Fruit fly (Drosophila melanogaster) whole organism, prepupa: Measurements from ENCODE around the gene CG13810.
A peak's percentile ranks its signal among the peaks of the same experiment; 100 is the strongest.

Source experiments
- CG10669 ChIP-seq: fragments of 200-800 bp; sonication (Bioruptor generic); optimal IDR thresholded peaks from 3 replicates; lab custom pipeline; 2018; ENCODE audit warnings: missing biosample characterization, mild to moderate bottlenecking, missing genetic modification characterization, moderate library complexity
- CG11294 ChIP-seq: fragments of 200-800 bp; sonication (Bioruptor generic); IDR thresholded peaks from 2 replicates; pipeline ENCODE4 v1.3.6; 2022; ENCODE audit warnings: missing biosample characterization, missing genetic modification characterization
- CG11762 ChIP-seq: fragments of 200-800 bp; sonication (Bioruptor generic); optimal IDR thresholded peaks from 3 replicates; lab custom pipeline; 2016; ENCODE audit warnings: missing biosample characterization, missing genetic modification characterization; ENCODE audit not compliant: insufficient read depth
- CG11902 ChIP-seq: fragments of 200-800 bp; sonication (Bioruptor generic); optimal IDR thresholded peaks from 3 replicates; lab custom pipeline; 2016; ENCODE audit warnings: missing biosample characterization, missing genetic modification characterization
- CG15336 ChIP-seq: fragments of 200-800 bp; sonication (Bioruptor generic); IDR thresholded peaks from 2 replicates; pipeline ENCODE4 v1.3.6; 2022; ENCODE audit warnings: missing biosample characterization, missing genetic modification characterization
- CG1621 ChIP-seq: fragments of 200-800 bp; sonication (Bioruptor generic); optimal IDR thresholded peaks from 3 replicates; lab custom pipeline; 2018; ENCODE audit warnings: missing biosample characterization, mild to moderate bottlenecking, missing genetic modification characterization
- CG16779 ChIP-seq: fragments of 200-800 bp; sonication (Bioruptor generic); optimal IDR thresholded peaks from 3 replicates; lab custom pipeline; 2017; ENCODE audit warnings: missing biosample characterization, mild to moderate bottlenecking, missing genetic modification characterization
- CG3032 ChIP-seq: fragments of 200-800 bp; optimal IDR thresholded peaks from 2 replicates; lab custom pipeline; 2019; ENCODE audit warnings: missing biosample characterization, mild to moderate bottlenecking, missing genetic modification characterization, moderate library complexity
- CG31627 ChIP-seq: fragments of 200-800 bp; sonication (Bioruptor generic); optimal IDR thresholded peaks from 3 replicates; lab custom pipeline; 2016; ENCODE audit warnings: missing biosample characterization, missing genetic modification characterization
- CG3919 ChIP-seq: fragments of 200-800 bp; sonication (Bioruptor generic); optimal IDR thresholded peaks from 3 replicates; lab custom pipeline; 2016; ENCODE audit warnings: missing biosample characterization, missing genetic modification characterization
- CG6163 ChIP-seq: fragments of 200-800 bp; sonication (Bioruptor generic); IDR thresholded peaks from 3 replicates; pipeline ENCODE4 v1.3.6; 2022; ENCODE audit warnings: missing biosample characterization, missing genetic modification characterization
- CG6276 ChIP-seq: fragments of 200-800 bp; sonication (Bioruptor generic); optimal IDR thresholded peaks from 2 replicates; lab custom pipeline; 2017; ENCODE audit warnings: missing biosample characterization, mild to moderate bottlenecking, missing genetic modification characterization
- CG6808 ChIP-seq: fragments of 200-800 bp; sonication (Bioruptor generic); optimal IDR thresholded peaks from 3 replicates; lab custom pipeline; 2017; ENCODE audit warnings: missing biosample characterization, missing genetic modification characterization, mild to moderate bottlenecking, moderate library complexity, missing genetic modification reagents
- CG6854 ChIP-seq: fragments of 200-800 bp; sonication (Bioruptor generic); optimal IDR thresholded peaks from 2 replicates; lab custom pipeline; 2017; ENCODE audit warnings: missing biosample characterization, mild to moderate bottlenecking, missing genetic modification characterization
- CG7368 ChIP-seq: fragments of 200-800 bp; sonication (Bioruptor generic); optimal IDR thresholded peaks from 3 replicates; lab custom pipeline; 2016; ENCODE audit warnings: missing biosample characterization, missing genetic modification characterization
- CG8119 ChIP-seq: fragments of 200-800 bp; sonication (Bioruptor generic); IDR thresholded peaks from 3 replicates; pipeline ENCODE4 v1.3.6; 2022; ENCODE audit warnings: missing biosample characterization, missing genetic modification characterization
- CG8319 ChIP-seq: fragments of 200-800 bp; sonication (Bioruptor generic); optimal IDR thresholded peaks from 3 replicates; lab custom pipeline; 2016; ENCODE audit warnings: missing biosample characterization, missing genetic modification characterization
- CG8632 ChIP-seq: fragments of 200-800 bp; sonication (Bioruptor generic); optimal IDR thresholded peaks from 3 replicates; lab custom pipeline; 2016; ENCODE audit warnings: missing biosample characterization, missing genetic modification characterization
- Eip75B ChIP-seq: fragments of 200-800 bp; sonication (Bioruptor generic); optimal IDR thresholded peaks from 3 replicates; lab custom pipeline; 2016; ENCODE audit warnings: missing biosample characterization, missing genetic modification characterization
- Eip78C ChIP-seq: fragments of 200-800 bp; sonication (Bioruptor generic); peaks from one replicate; lab custom pipeline; 2016; ENCODE audit warnings: missing biosample characterization, missing genetic modification characterization
- Eip93F ChIP-seq: fragments of 200-800 bp; sonication (Bioruptor generic); optimal IDR thresholded peaks from 2 replicates; lab custom pipeline; 2016; ENCODE audit warnings: missing biosample characterization, mild to moderate bottlenecking, missing genetic modification characterization
- Ets21C ChIP-seq: fragments of 200-800 bp; sonication (Bioruptor generic); optimal IDR thresholded peaks from 3 replicates; lab custom pipeline; 2016; ENCODE audit warnings: missing biosample characterization, missing genetic modification characterization
- Ets96B ChIP-seq: fragments of 200-800 bp; optimal IDR thresholded peaks from 2 replicates; lab custom pipeline; 2019; ENCODE audit warnings: missing biosample characterization, mild to moderate bottlenecking, missing genetic modification characterization, moderate library complexity
- Gug ChIP-seq: fragments of 200-800 bp; sonication (Bioruptor generic); IDR thresholded peaks from 2 replicates; pipeline ENCODE4 v1.3.6; 2022; ENCODE audit warnings: missing biosample characterization, missing genetic modification characterization
- Hr38 ChIP-seq: sonication (Bioruptor generic); optimal IDR thresholded peaks from 2 replicates; lab custom pipeline; 2016; ENCODE audit warnings: missing biosample characterization, missing genetic modification characterization
- Hr39 ChIP-seq: fragments of 200-800 bp; sonication (Bioruptor generic); optimal IDR thresholded peaks from 2 replicates; lab custom pipeline; 2016; ENCODE audit warnings: missing biosample characterization, missing genetic modification characterization
- Hr4 ChIP-seq: fragments of 200-800 bp; sonication (Bioruptor generic); optimal IDR thresholded peaks from 3 replicates; lab custom pipeline; 2016; ENCODE audit warnings: missing biosample characterization, missing genetic modification characterization
- Lpt ChIP-seq: fragments of 200-800 bp; sonication (Bioruptor generic); optimal IDR thresholded peaks from 3 replicates; lab custom pipeline; 2016; ENCODE audit warnings: missing biosample characterization, missing genetic modification characterization
- Met ChIP-seq: fragments of 200-800 bp; sonication (Bioruptor generic); optimal IDR thresholded peaks from 3 replicates; lab custom pipeline; 2016; ENCODE audit warnings: missing biosample characterization, missing genetic modification characterization
- Sox102F ChIP-seq: fragments of 200-800 bp; sonication (Bioruptor generic); optimal IDR thresholded peaks from 2 replicates; lab custom pipeline; 2016; ENCODE audit warnings: missing biosample characterization, mild to moderate bottlenecking, missing genetic modification characterization
- Sox15 ChIP-seq: fragments of 200-800 bp; sonication (Bioruptor generic); optimal IDR thresholded peaks from 3 replicates; lab custom pipeline; 2016; ENCODE audit warnings: missing biosample characterization, missing genetic modification characterization
- achi ChIP-seq: fragments of 200-800 bp; sonication (Bioruptor generic); optimal IDR thresholded peaks from 3 replicates; lab custom pipeline; 2016; ENCODE audit warnings: missing biosample characterization, missing genetic modification characterization
- acj6 ChIP-seq: fragments of 200-800 bp; sonication (Bioruptor generic); optimal IDR thresholded peaks from 3 replicates; lab custom pipeline; 2016; ENCODE audit warnings: missing biosample characterization, missing genetic modification characterization
- eg ChIP-seq: fragments of 200-800 bp; sonication (Bioruptor generic); IDR thresholded peaks from 3 replicates; pipeline ENCODE4 v1.3.6; 2022; ENCODE audit warnings: missing biosample characterization, missing genetic modification characterization
- esn ChIP-seq: fragments of 200-800 bp; sonication (Bioruptor generic); optimal IDR thresholded peaks from 2 replicates; lab custom pipeline; 2016; ENCODE audit warnings: missing biosample characterization, mild to moderate bottlenecking, missing genetic modification characterization, moderate library complexity
- fd59A ChIP-seq: fragments of 200-800 bp; sonication (Bioruptor generic); optimal IDR thresholded peaks from 2 replicates; lab custom pipeline; 2017; ENCODE audit warnings: missing biosample characterization, mild to moderate bottlenecking, missing genetic modification characterization, missing genetic modification reagents
- lz ChIP-seq: fragments of 200-800 bp; sonication (Bioruptor generic); optimal IDR thresholded peaks from 3 replicates; lab custom pipeline; 2016; ENCODE audit warnings: missing biosample characterization, missing genetic modification characterization
- net ChIP-seq: fragments of 200-800 bp; sonication (Bioruptor generic); optimal IDR thresholded peaks from 3 replicates; lab custom pipeline; 2016; ENCODE audit warnings: missing biosample characterization, missing genetic modification characterization
- pdm3 ChIP-seq: fragments of 200-800 bp; sonication (Bioruptor generic); optimal IDR thresholded peaks from 3 replicates; lab custom pipeline; 2016; ENCODE audit warnings: missing biosample characterization, missing genetic modification characterization
- salr ChIP-seq, 2 experiments: fragments of 200-800 bp; sonication (Bioruptor generic); optimal IDR thresholded peaks; 3 replicates each; lab custom pipeline; 2016 to 2018; ENCODE audit warnings: missing biosample characterization in 2 of 2, missing genetic modification characterization in 2 of 2, mild to moderate bottlenecking in 1 of 2
- ss ChIP-seq, 2 experiments: fragments of 200-800 bp; sonication (Bioruptor generic); optimal IDR thresholded peaks; 2 replicates in 1 of 2; 3 replicates in 1 of 2; lab custom pipeline; 2017 to 2018; ENCODE audit warnings: mild to moderate bottlenecking in 2 of 2, missing biosample characterization in 2 of 2, missing genetic modification characterization in 2 of 2, moderate library complexity in 1 of 2
- topi ChIP-seq: fragments of 200-800 bp; sonication (Bioruptor generic); optimal IDR thresholded peaks from 3 replicates; lab custom pipeline; 2016; ENCODE audit warnings: missing biosample characterization, missing genetic modification characterization
- vri ChIP-seq: fragments of 200-800 bp; sonication (Bioruptor generic); optimal IDR thresholded peaks from 3 replicates; lab custom pipeline; 2016; ENCODE audit warnings: missing biosample characterization, mild to moderate bottlenecking, missing genetic modification characterization

The CG13810 gene

DNA sequence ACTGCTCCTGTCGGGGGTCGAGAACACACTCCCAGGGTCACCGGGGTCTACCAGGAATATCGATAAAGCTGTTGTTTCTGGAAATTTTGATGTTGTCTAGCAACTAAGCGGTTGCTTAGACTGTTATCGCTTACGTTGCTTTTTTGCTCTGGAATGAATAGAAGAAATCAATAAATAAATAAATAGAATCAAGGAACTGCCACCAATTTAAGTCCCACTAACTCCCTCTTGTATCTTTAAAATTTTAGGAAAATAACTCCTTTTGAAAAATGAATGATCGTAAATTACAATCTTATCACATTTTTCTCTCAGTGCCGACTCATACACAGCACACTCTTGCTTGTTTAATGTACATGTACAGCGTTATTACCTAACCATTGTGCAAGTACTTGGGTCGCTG, 26.7 kb downstream of the CG13810 start, which contains the start of gene CG15878:
TSS of gene CG15878 (minus strand) at position 101 of the 400 bp plus-strand sequence.
- TF ChIP-seq Eip78C (GFP tag; lab: Kevin White, UChicago), result no peak
- TF ChIP-seq achi (GFP tag; lab: Kevin White, UChicago), result no peak
- TF ChIP-seq Ets96B (tag; lab: Kevin White, UChicago), result no peak
- TF ChIP-seq CG16779, result no peak
- TF ChIP-seq Lpt (GFP tag; lab: Kevin White, UChicago), result no peak
- no peak for TF ChIP-seq CG11762
- TF ChIP-seq ss (GFP tag; optimal IDR thresholded peaks at IDR 0.05; lab: Kevin White, UChicago), result no peak
- no peak for TF ChIP-seq Met
- TF ChIP-seq CG1621 (tag; lab: Kevin White, UChicago), result no peak
- no peak for TF ChIP-seq topi
- TF ChIP-seq CG3032, result no peak
- TF ChIP-seq Eip75B (GFP tag; lab: Kevin White, UChicago), result no peak
- no peak for TF ChIP-seq Ets21C (GFP tag; lab: Kevin White, UChicago)

DNA sequence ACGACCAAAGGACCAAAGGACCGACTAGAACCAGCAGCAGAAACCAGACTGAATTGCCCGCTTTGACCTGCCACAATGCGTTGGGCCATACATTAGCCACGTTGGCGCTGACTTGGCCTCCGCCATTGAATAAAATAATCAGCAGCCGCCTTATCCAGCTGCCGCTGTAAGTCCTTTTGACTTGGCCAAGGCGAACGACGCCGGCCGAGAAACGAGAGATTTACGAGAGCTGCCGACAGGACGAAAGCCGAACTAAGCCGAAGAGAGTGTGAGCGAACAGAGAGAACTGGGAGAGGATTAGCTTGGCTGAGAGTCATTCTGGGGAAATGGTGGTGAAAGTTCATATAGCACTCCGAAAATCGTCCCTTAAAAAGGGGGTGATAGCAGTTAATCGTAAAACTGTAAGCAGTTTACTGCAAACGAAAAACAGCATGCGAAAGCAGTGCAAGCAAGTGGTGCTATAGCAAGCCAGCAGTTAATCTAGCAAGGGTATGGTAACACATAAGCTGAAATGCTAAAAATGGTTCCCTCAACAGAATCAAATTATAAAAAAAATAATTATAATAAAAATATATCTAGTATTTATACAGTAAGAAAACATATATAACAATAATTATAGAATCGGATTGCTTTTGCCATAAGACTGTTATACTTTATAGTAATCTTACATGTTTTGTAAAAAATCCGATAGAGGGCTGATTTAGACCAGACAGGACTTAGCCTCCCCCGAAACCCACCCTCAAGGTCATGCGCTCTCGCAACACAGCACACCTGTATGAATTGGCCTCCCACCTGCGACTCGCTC, 42.8 kb downstream of the CG13810 start:
- TF ChIP-seq Met (no peak), CG11294 (GFP tag; lab: Robert Waterston, UW) (no peak), CG16779 (no peak), lz (GFP tag; lab: Kevin White, UChicago) (no peak), CG1621 (tag; lab: Kevin White, UChicago) (no peak), ss (GFP tag; optimal IDR thresholded peaks at IDR 0.05; lab: Kevin White, UChicago) (no peak), Ets21C (GFP tag; lab: Kevin White, UChicago) (no peak), Eip93F (GFP tag; lab: Kevin White, UChicago) (no peak), net (GFP tag; lab: Kevin White, UChicago) (no peak), vri (GFP tag; lab: Kevin White, UChicago) (no peak), Gug (no peak), Hr39 (no peak), CG6808 (GFP tag; lab: Kevin White, UChicago) (no peak), CG10669 (no peak), Eip75B (GFP tag; lab: Kevin White, UChicago) (no peak), CG15336 (no peak), esn (GFP tag; lab: Kevin White, UChicago) (no peak)

DNA sequence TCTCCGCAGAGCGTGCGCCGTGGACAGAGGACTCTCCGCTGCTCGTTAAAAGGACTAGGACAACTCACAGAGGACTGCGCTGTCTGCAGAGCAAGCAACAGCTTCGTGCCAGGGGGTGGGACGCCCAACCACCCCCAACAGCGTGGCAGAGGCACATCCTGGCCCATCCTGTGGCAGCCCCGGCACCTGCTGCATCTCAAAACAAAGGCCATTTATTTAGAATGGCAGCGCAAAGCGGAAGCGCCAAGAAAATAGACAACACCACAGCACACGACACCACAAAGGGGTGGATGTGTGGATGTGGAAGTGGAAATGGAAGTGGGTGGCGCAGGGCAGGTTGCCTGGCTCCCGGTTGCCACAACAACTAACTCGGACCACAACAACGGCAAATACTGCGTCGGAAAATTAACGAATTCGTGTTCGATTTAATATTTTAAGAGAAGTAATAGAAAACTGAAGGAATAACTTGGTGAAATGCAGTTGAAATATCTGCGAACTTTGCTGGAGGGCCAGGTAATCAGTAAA, 43.5 kb downstream of the CG13810 start, which contains the start of gene Oseg2:
TSS of gene Oseg2 (plus strand) at position 475 of the 525 bp plus-strand sequence.
- TF ChIP-seq CG8632 (no peak), fd59A (GFP tag; lab: Kevin White, UChicago) (no peak), Sox15 (GFP tag; lab: Kevin White, UChicago) (no peak), Gug (no peak), CG6163 (GFP tag; lab: Robert Waterston, UW) (no peak), CG10669 (no peak), Eip75B (GFP tag; lab: Kevin White, UChicago) (no peak), CG31627 (no peak), CG3032 (no peak), Eip78C (GFP tag; lab: Kevin White, UChicago) (peak; percentile 45), CG3919 (GFP tag; lab: Kevin White, UChicago) (no peak), CG7368 (GFP tag; lab: Kevin White, UChicago) (peak; percentile 53), net (GFP tag; lab: Kevin White, UChicago) (no peak), Hr38 (GFP tag; lab: Kevin White, UChicago) (no peak), Met (no peak), Hr4 (GFP tag; lab: Kevin White, UChicago) (no peak)

DNA sequence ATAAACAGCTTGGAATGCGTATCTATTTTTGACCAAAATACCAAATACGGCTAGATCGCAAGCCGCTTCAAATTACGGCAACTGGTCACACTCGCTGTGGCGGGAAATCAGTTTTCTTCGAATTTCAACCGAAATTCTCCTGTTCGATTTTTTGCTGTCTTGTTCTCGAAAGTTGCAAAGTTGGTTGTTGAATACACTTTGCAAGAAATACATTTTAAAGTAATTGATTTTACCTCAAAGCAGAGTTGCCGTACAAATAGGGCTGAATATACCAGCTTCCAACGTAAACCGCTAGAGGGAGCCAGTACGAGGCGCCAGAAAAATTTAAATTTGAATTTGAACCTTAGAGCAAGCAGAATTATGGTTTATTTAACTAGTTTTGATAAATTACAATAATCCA, 51.3 kb downstream of the CG13810 start, which contains the start of gene CG9018:
TSS of gene CG9018 (minus strand) at position 43 of the 400 bp plus-strand sequence.
- TF ChIP-seq CG1621 (tag; lab: Kevin White, UChicago) (no peak), eg (GFP tag; lab: Robert Waterston, UW) (no peak), CG8119 (no peak), CG6808 (GFP tag; lab: Kevin White, UChicago) (no peak), Sox102F (GFP tag; lab: Kevin White, UChicago) (no peak), salr (GFP tag; optimal IDR thresholded peaks at IDR 0.05; lab: Kevin White, UChicago) (no peak), CG3919 (GFP tag; lab: Kevin White, UChicago) (no peak), acj6 (GFP tag; lab: Kevin White, UChicago) (no peak), CG6276 (GFP tag; lab: Kevin White, UChicago) (no peak), CG11902 (GFP tag; lab: Kevin White, UChicago) (no peak), CG8319 (GFP tag; lab: Kevin White, UChicago) (no peak), CG11762 (no peak), CG6854 (GFP tag; lab: Kevin White, UChicago) (no peak), pdm3 (GFP tag; lab: Kevin White, UChicago) (no peak), CG7368 (GFP tag; lab: Kevin White, UChicago) (no peak)
